Worm (Caenorhabditis elegans) whole organism, midembryonic: ENCODE results near the gene str-148.
"Not testable (repeated sequence)": the region's sequence is repeated elsewhere in the genome, so short reads cannot be mapped to it uniquely, and the experiment has no call there.

ENCODE experiments used
- T22C8.4 ChIP-seq: fragments of 200-800 bp; sonication (Bioruptor generic); IDR thresholded peaks from 2 replicates; pipeline ENCODE4 v1.3.6; 2022; ENCODE audit warnings: missing genetic modification characterization, missing compliant biosample characterization
- cog-1 ChIP-seq: sonication (generic microtip); optimal IDR thresholded peaks from 2 replicates; lab custom pipeline; 2016; ENCODE audit warnings: missing genetic modification characterization, missing compliant biosample characterization
- flt-1 ChIP-seq: fragments of 200-800 bp; sonication (Bioruptor generic); IDR thresholded peaks from 2 replicates; pipeline ENCODE4 v1.3.6; 2022; ENCODE audit warnings: missing genetic modification characterization, missing compliant biosample characterization
- ref-1 ChIP-seq: fragments of 200-800 bp; sonication (Bioruptor generic); conservative IDR thresholded peaks from 2 replicates; pipeline ENCODE4 v1.3.6; 2022; ENCODE audit warnings: missing genetic modification reagents, missing genetic modification characterization, missing compliant biosample characterization
- ztf-29 ChIP-seq: fragments of 200-800 bp; sonication (Bioruptor generic); IDR thresholded peaks from 2 replicates; pipeline ENCODE4 v1.3.6; 2022; ENCODE audit warnings: missing genetic modification reagents, missing genetic modification characterization, missing compliant biosample characterization

- TF ChIP-seq cog-1 (tag; lab: Kevin White, UChicago); ztf-29; flt-1; T22C8.4; ref-1 (GFP tag; lab: Robert Waterston, UW): not testable (repeated sequence)
Measured at ce11 chrII:1054724-1055123, 8.9 kb downstream of the str-148 start, which contains the start of gene K02E7.7.
